Fruit fly (Drosophila melanogaster) whole organism, wandering third instar larva: ENCODE results near the gene dpp.

Experiments used
- Abd-B ChIP-seq: fragments of >200 bp; optimal IDR thresholded peaks from 2 replicates; lab custom pipeline; 2017; ENCODE audit warnings: missing biosample characterization, missing genetic modification characterization
- CG32264 ChIP-seq: fragments of 200-800 bp; sonication (Bioruptor generic); optimal IDR thresholded peaks from 2 replicates; lab custom pipeline; 2016; ENCODE audit warnings: missing biosample characterization, missing genetic modification characterization
- CG9705 ChIP-seq: fragments of 200-800 bp; sonication (Bioruptor generic); optimal IDR thresholded peaks from 2 replicates; lab custom pipeline; 2018; ENCODE audit warnings: missing biosample characterization, mild to moderate bottlenecking, missing genetic modification characterization
- CrebA ChIP-seq: fragments of 200-800 bp; sonication (Bioruptor generic); optimal IDR thresholded peaks from 2 replicates; lab custom pipeline; 2016; ENCODE audit warnings: missing biosample characterization, mild to moderate bottlenecking, missing genetic modification characterization, borderline replicate concordance
- Dfd ChIP-seq: fragments of >200 bp; optimal IDR thresholded peaks from 2 replicates; lab custom pipeline; 2017; ENCODE audit warnings: missing biosample characterization, missing genetic modification characterization
- Dif ChIP-seq: fragments of 200-275, 200-300 bp; sonication (Bioruptor generic); optimal IDR thresholded peaks from 2 replicates; lab custom pipeline; 2018; ENCODE audit warnings: missing biosample characterization, missing genetic modification characterization; ENCODE audit not compliant: partially characterized antibody
- GATAd ChIP-seq: sonication (Bioruptor generic); optimal IDR thresholded peaks from 2 replicates; lab custom pipeline; 2016; ENCODE audit warnings: missing biosample characterization, missing genetic modification characterization
- HLH106 ChIP-seq: fragments of 200-800 bp; optimal IDR thresholded peaks from 3 replicates; lab custom pipeline; 2019; ENCODE audit warnings: missing biosample characterization, mild to moderate bottlenecking, missing genetic modification characterization, moderate library complexity
- Hnf4 ChIP-seq: fragments of 200-800 bp; sonication (Bioruptor generic); optimal IDR thresholded peaks from 2 replicates; lab custom pipeline; 2016; ENCODE audit warnings: missing biosample characterization, mild to moderate bottlenecking, missing genetic modification characterization
- Hr78 ChIP-seq: fragments of >200 bp; optimal IDR thresholded peaks from 2 replicates; lab custom pipeline; 2017; ENCODE audit warnings: missing biosample characterization, missing genetic modification characterization
- Hr83 ChIP-seq: fragments of 200-300 bp; sonication (Bioruptor generic); optimal IDR thresholded peaks from 2 replicates; lab custom pipeline; 2016; ENCODE audit warnings: missing biosample characterization, mild to moderate bottlenecking, missing genetic modification characterization, moderate library complexity; ENCODE audit not compliant: poor library complexity, severe bottlenecking
- Jra ChIP-seq: sonication (Bioruptor generic); optimal IDR thresholded peaks from 2 replicates; lab custom pipeline; 2016; ENCODE audit warnings: missing biosample characterization, missing genetic modification characterization
- Mio ChIP-seq: sonication (Bioruptor generic); optimal IDR thresholded peaks from 2 replicates; lab custom pipeline; 2016; ENCODE audit warnings: missing biosample characterization, missing genetic modification characterization
- Myc ChIP-seq: fragments of >200 bp; optimal IDR thresholded peaks from 2 replicates; lab custom pipeline; 2017
- N ChIP-seq: fragments of >200 bp; optimal IDR thresholded peaks from 2 replicates; lab custom pipeline; 2018; ENCODE audit warnings: missing biosample characterization, missing external identifiers, missing genetic modification characterization
- OdsH ChIP-seq: fragments of 200-800 bp; sonication (Bioruptor generic); optimal IDR thresholded peaks from 2 replicates; lab custom pipeline; 2016; ENCODE audit warnings: missing biosample characterization, mild to moderate bottlenecking, missing genetic modification characterization
- Rel ChIP-seq, 2 experiments: fragments of 200-800 bp; sonication (Bioruptor generic) in 1 of 2; optimal IDR thresholded peaks; 2 replicates in 1 of 2; 3 replicates in 1 of 2; lab custom pipeline; 2016 to 2019; ENCODE audit warnings: mild to moderate bottlenecking in 2 of 2, missing biosample characterization in 2 of 2, missing genetic modification characterization in 2 of 2, moderate library complexity in 1 of 2
- Sp1 ChIP-seq: fragments of 200-800 bp; sonication (Bioruptor generic); optimal IDR thresholded peaks from 3 replicates; lab custom pipeline; 2019; ENCODE audit warnings: missing biosample characterization, mild to moderate bottlenecking, missing genetic modification characterization, moderate library complexity
- Vsx2 ChIP-seq: fragments of 200-300, 225-300 bp; sonication (Bioruptor generic); optimal IDR thresholded peaks from 2 replicates; lab custom pipeline; 2018; ENCODE audit warnings: missing biosample characterization, missing genetic modification characterization; ENCODE audit not compliant: partially characterized antibody
- br ChIP-seq: fragments of 200-800 bp; sonication (Bioruptor generic); optimal IDR thresholded peaks from 2 replicates; lab custom pipeline; 2016; ENCODE audit warnings: missing biosample characterization, missing genetic modification characterization
- brk ChIP-seq: fragments of 200-800 bp; sonication (Bioruptor generic); optimal IDR thresholded peaks from 2 replicates; lab custom pipeline; 2016; ENCODE audit warnings: missing biosample characterization, mild to moderate bottlenecking, missing genetic modification characterization
- dl ChIP-seq, 2 experiments: fragments of 175-275, 200-275 bp in 1 of 2; fragments of 200-275 bp in 1 of 2; sonication (Bioruptor generic); optimal IDR thresholded peaks; lab custom pipeline; 2018; ENCODE audit warnings: mild to moderate bottlenecking in 2 of 2, missing biosample characterization in 2 of 2, missing genetic modification characterization in 2 of 2, moderate library complexity in 2 of 2; ENCODE audit not compliant: partially characterized antibody in 2 of 2, insufficient read depth in 1 of 2
- dmrt93B ChIP-seq: fragments of 200-800 bp; sonication (Bioruptor generic); optimal IDR thresholded peaks from 2 replicates; lab custom pipeline; 2018; ENCODE audit warnings: missing biosample characterization, mild to moderate bottlenecking, missing genetic modification characterization
- dsf ChIP-seq: sonication (Bioruptor generic); optimal IDR thresholded peaks from 2 replicates; lab custom pipeline; 2016; ENCODE audit warnings: missing biosample characterization, missing genetic modification characterization, borderline replicate concordance
- ey ChIP-seq: fragments of 200-800 bp; sonication (Bioruptor generic); optimal IDR thresholded peaks from 2 replicates; lab custom pipeline; 2016; ENCODE audit warnings: missing biosample characterization, missing genetic modification characterization
- foxo ChIP-seq, 2 experiments: fragments of 200-800 bp; sonication (Bioruptor generic); optimal IDR thresholded peaks; 2 replicates in 1 of 2; 3 replicates in 1 of 2; lab custom pipeline; 2016 to 2017; ENCODE audit warnings: missing biosample characterization in 2 of 2, missing genetic modification characterization in 2 of 2
- fru ChIP-seq: fragments of 200-800 bp; sonication (Bioruptor generic); optimal IDR thresholded peaks from 3 replicates; lab custom pipeline; 2016; ENCODE audit warnings: missing biosample characterization, mild to moderate bottlenecking, missing genetic modification characterization
- h ChIP-seq: fragments of 200-800 bp; sonication (Bioruptor generic); optimal IDR thresholded peaks from 3 replicates; lab custom pipeline; 2016; ENCODE audit warnings: missing biosample characterization, mild to moderate bottlenecking, missing genetic modification characterization
- jim ChIP-seq: fragments of 175-275, 200-325 bp; sonication (Bioruptor generic); optimal IDR thresholded peaks from 2 replicates; lab custom pipeline; 2016; ENCODE audit warnings: missing biosample characterization, mild to moderate bottlenecking, missing genetic modification characterization
- lola ChIP-seq: fragments of >200 bp; optimal IDR thresholded peaks from 2 replicates; lab custom pipeline; 2017; ENCODE audit warnings: missing biosample characterization, missing genetic modification characterization
- pan ChIP-seq: fragments of >200 bp; optimal IDR thresholded peaks from 2 replicates; lab custom pipeline; 2017
- psq ChIP-seq: fragments of 200-800 bp; sonication (Bioruptor generic); optimal IDR thresholded peaks from 3 replicates; lab custom pipeline; 2017; ENCODE audit warnings: missing biosample characterization, mild to moderate bottlenecking, missing genetic modification characterization, moderate library complexity
- rgr ChIP-seq: fragments of 200-800 bp; sonication (Bioruptor generic); optimal IDR thresholded peaks from 3 replicates; lab custom pipeline; 2016; ENCODE audit warnings: missing biosample characterization, mild to moderate bottlenecking, missing genetic modification characterization
- sage ChIP-seq: fragments of 200-800 bp; sonication (Bioruptor generic); optimal IDR thresholded peaks from 2 replicates; lab custom pipeline; 2016; ENCODE audit warnings: missing biosample characterization, mild to moderate bottlenecking, missing genetic modification characterization
- sv ChIP-seq: fragments of 200-800 bp; sonication (Bioruptor generic); optimal IDR thresholded peaks from 3 replicates; lab custom pipeline; 2016; ENCODE audit warnings: missing biosample characterization, missing genetic modification characterization
- tai ChIP-seq: sonication (Bioruptor generic); optimal IDR thresholded peaks from 2 replicates; lab custom pipeline; 2016; ENCODE audit warnings: missing biosample characterization, missing genetic modification characterization
- usp ChIP-seq: fragments of >200 bp; optimal IDR thresholded peaks from 2 replicates; lab custom pipeline; 2017; ENCODE audit warnings: missing biosample characterization, missing genetic modification characterization
- woc ChIP-seq: sonication (Bioruptor generic); optimal IDR thresholded peaks from 2 replicates; lab custom pipeline; 2016; ENCODE audit warnings: missing biosample characterization, mild to moderate bottlenecking, missing genetic modification characterization

dpp gene

dm6 chr2L:2467722-2468372, 39.7 kb downstream of the dpp start:
- TF ChIP-seq CG9705 (GFP tag; lab: Kevin White, UChicago) (no peak), dmrt93B (GFP tag; lab: Kevin White, UChicago) (peak; percentile 3), HLH106 (tag; lab: Kevin White, UChicago) (peak; percentile 61), foxo (GFP tag; optimal IDR thresholded peaks at IDR 0.05; lab: Kevin White, UChicago) (peak in 1 of 2 experiments; percentile 23), h (GFP tag; lab: Kevin White, UChicago) (peak; percentile 15), jim (GFP tag; lab: Kevin White, UChicago) (no peak), Dfd (GFP tag; lab: Kevin White, UChicago) (no peak), woc (no peak), Hnf4 (peak; percentile 6), tai (no peak), Mio (GFP tag; lab: Kevin White, UChicago) (no peak), fru (no peak), pan (no peak), psq (GFP tag; lab: Kevin White, UChicago) (peak; percentile 38), Jra (GFP tag; lab: Kevin White, UChicago) (no peak), Sp1 (peak; percentile 14), Hr83 (GFP tag; lab: Kevin White, UChicago) (no peak), Myc (lab: Kevin White, UChicago) (no peak), br (no peak), dsf (GFP tag; lab: Kevin White, UChicago) (no peak), OdsH (GFP tag; lab: Kevin White, UChicago) (peak; percentile 13)

dm6 chr2L:2470585-2470984, 42.4 kb downstream of the dpp start:
- TF ChIP-seq Sp1 (no peak), Hr83 (GFP tag; lab: Kevin White, UChicago) (no peak), Dfd (GFP tag; lab: Kevin White, UChicago) (no peak), Abd-B (GFP tag; lab: Kevin White, UChicago) (no peak), pan (no peak), CrebA (GFP tag; lab: Kevin White, UChicago) (no peak), jim (GFP tag; lab: Kevin White, UChicago) (no peak), brk (GFP tag; lab: Kevin White, UChicago) (no peak), CG32264 (no peak), rgr (GFP tag; lab: Kevin White, UChicago) (peak; percentile 28), dsf (GFP tag; lab: Kevin White, UChicago) (no peak), Jra (GFP tag; lab: Kevin White, UChicago) (no peak), fru (peak; percentile 30), CG9705 (GFP tag; lab: Kevin White, UChicago) (no peak), sv (GFP tag; lab: Kevin White, UChicago) (no peak), h (GFP tag; lab: Kevin White, UChicago) (peak; percentile 23), tai (no peak), Dif (GFP tag; lab: Kevin White, UChicago) (no peak), HLH106 (tag; lab: Kevin White, UChicago) (peak; percentile 31), lola (no peak), OdsH (GFP tag; lab: Kevin White, UChicago) (peak; percentile 35), psq (GFP tag; lab: Kevin White, UChicago) (peak; percentile 28), sage (GFP tag; lab: Kevin White, UChicago) (no peak), woc (peak; percentile 40), ey (GFP tag; lab: Kevin White, UChicago) (peak; percentile 21), dmrt93B (GFP tag; lab: Kevin White, UChicago) (no peak), Mio (GFP tag; lab: Kevin White, UChicago) (no peak), GATAd (GFP tag; lab: Kevin White, UChicago) (no peak), dl (GFP tag; optimal IDR thresholded peaks at IDR 0.05; lab: Kevin White, UChicago; ENCODE audit: insufficient read depth in 1 of 2, partially characterized antibody in 2 of 2) (no peak), Hnf4 (no peak), Vsx2 (GFP tag; lab: Kevin White, UChicago) (no peak), foxo (GFP tag; optimal IDR thresholded peaks at IDR 0.05; lab: Kevin White, UChicago) (peak in 1 of 2 experiments; percentile 36), N (GFP tag; lab: Kevin White, UChicago) (no peak), Rel (GFP tag; optimal IDR thresholded peaks at IDR 0.05; lab: Kevin White, UChicago) (no peak), Rel (tag; optimal IDR thresholded peaks at IDR 0.05; lab: Kevin White, UChicago) (no peak), usp (GFP tag; lab: Kevin White, UChicago) (no peak), Hr78 (GFP tag; lab: Kevin White, UChicago) (no peak), Myc (lab: Kevin White, UChicago) (no peak), br (peak; percentile 6)
